Worm (Caenorhabditis elegans) whole organism, early embryonic: ENCODE results near the gene B0393.7.

Experiments
- B0310.2 ChIP-seq: sonication (generic microtip); optimal IDR thresholded peaks from 2 replicates; lab custom pipeline; 2016; ENCODE audit warnings: mild to moderate bottlenecking, missing genetic modification characterization, missing compliant biosample characterization
- F13C5.2 ChIP-seq: sonication (generic microtip); optimal IDR thresholded peaks from 2 replicates; lab custom pipeline; 2017; ENCODE audit warnings: mild to moderate bottlenecking, missing genetic modification characterization, inconsistent platforms, missing compliant biosample characterization
- ceh-13 ChIP-seq: fragments of 200-800 bp; sonication (Bioruptor generic); optimal IDR thresholded peaks from 2 replicates; lab custom pipeline; 2018; ENCODE audit warnings: mild to moderate bottlenecking, missing genetic modification characterization, missing compliant biosample characterization
- ets-7 ChIP-seq: sonication (generic microtip); optimal IDR thresholded peaks from 2 replicates; lab custom pipeline; 2016; ENCODE audit warnings: missing genotype, missing genetic modification characterization, missing compliant biosample characterization
- flt-1 ChIP-seq: fragments of 200-800 bp; sonication (Bioruptor generic); IDR thresholded peaks from 2 replicates; pipeline ENCODE4 v1.3.6; 2022; ENCODE audit warnings: missing genetic modification characterization, missing compliant biosample characterization
- hmg-4 ChIP-seq: fragments of 200-800 bp; sonication (Bioruptor generic); optimal IDR thresholded peaks from 2 replicates; lab custom pipeline; 2018; ENCODE audit warnings: mild to moderate bottlenecking, missing genetic modification characterization, missing compliant biosample characterization
- pes-1 ChIP-seq: fragments of 200-800 bp; sonication (Bioruptor generic); IDR thresholded peaks from 2 replicates; pipeline ENCODE4 v1.3.6; 2022; ENCODE audit warnings: missing genetic modification reagents, missing genetic modification characterization, missing compliant biosample characterization
- sea-1 ChIP-seq: fragments of 200-800 bp; sonication (Bioruptor generic); conservative IDR thresholded peaks from 2 replicates; pipeline ENCODE4 v1.3.6; 2022; ENCODE audit warnings: missing genetic modification characterization, missing compliant biosample characterization
- tra-4 ChIP-seq: sonication (generic microtip); optimal IDR thresholded peaks from 2 replicates; lab custom pipeline; 2017; ENCODE audit warnings: missing genetic modification characterization, missing compliant biosample characterization

Gene B0393.7

ce11 chrIII:4731295-4731988 lies 46.5 kb downstream of the B0393.7 start, which contains the start of gene F17C8.3:
TSS of gene F17C8.3 (plus strand) at chrIII:4731938.
- TF ChIP-seq ets-7 (no peak), B0310.2 (no peak), pes-1 (GFP tag; lab: Robert Waterston, UW) (no peak), tra-4 (no peak), hmg-4 (GFP tag; lab: Kevin White, UChicago) (no peak), ceh-13 (GFP tag; lab: Kevin White, UChicago) (no peak), flt-1 (GFP tag; lab: Robert Waterston, UW) (no peak), sea-1 (GFP tag; lab: Robert Waterston, UW) (no peak), F13C5.2 (tag; lab: Kevin White, UChicago) (no peak)
